Worm (Caenorhabditis elegans): ENCODE measurements around the gene srg-40.

DNA sequence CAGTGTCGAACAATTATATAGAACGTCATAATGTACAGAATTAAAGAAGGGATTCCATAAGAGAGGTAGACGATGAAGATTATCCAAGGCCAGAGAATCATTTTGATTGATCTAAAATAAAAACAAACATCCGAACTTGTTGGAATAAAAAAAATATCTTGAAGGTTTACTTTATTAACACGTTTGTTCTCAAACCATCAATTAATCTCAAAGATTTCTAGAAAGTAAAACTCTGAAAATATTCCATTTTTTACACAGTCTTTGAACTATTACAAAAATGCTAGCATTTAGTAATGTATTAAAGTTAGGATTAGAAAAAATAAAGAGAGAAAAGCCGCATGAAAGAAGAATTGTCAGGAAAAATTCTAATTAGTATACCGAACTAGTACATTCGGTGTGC is at the start of gene srg-40:
- TF ChIP-seq ztf-4 (tag; optimal IDR thresholded peaks at IDR 0.05) (no peak), blmp-1 (tag; optimal IDR thresholded peaks at IDR 0.05) (no peak), nhr-76 (tag; optimal IDR thresholded peaks at IDR 0.05) (no peak), pag-3 (tag; optimal IDR thresholded peaks at IDR 0.05; ENCODE audit: borderline replicate concordance, insufficient read depth) (no peak), hpl-2 (GFP tag; optimal IDR thresholded peaks at IDR 0.05) (no peak)
